5 fruit fly cellular contexts compared by ENCODE assay signal in the genomic region with DNA sequence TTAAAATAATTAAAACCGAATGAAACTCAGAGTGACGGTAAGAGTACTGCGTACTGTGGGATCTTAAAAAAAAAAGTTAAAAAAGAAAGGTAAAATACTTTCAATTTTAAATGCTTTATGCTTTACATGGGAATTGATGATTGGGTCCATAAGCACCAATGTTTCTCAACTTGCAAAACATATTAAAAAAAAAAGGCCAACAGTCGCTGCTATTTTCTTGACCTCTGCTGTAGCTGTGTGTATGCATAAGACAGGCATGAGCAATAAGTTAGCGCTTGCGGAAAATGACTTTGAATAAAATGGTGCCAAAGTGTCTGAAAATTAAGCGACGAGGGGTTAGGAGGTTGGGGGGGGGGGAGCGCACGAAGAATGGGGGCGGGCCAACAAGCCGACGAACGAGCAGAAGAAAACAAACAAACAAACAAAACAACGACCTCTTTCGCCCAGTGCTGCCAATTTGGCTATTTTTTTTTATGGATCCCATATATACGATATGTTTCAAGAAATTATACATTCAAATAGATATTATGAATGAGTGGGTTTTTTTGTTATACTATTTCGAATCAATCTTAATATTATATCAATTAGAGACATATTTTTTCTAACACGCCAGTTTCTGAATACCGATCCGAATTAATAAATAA.
TF ChIP-seq lines count a peak whose summit lies in the region.

No protein-coding gene starts in this region.

- TF ChIP-seq CTCF in whole organism, embryonic (GFP tag; optimal IDR thresholded peaks at IDR 0.05; lab: Kevin White, UChicago) = no peak

TF ChIP-seq in whole organism, adult, 20 proteins besides CTCF, POLR2A, EP300 and RAD21:
- TF ChIP-seq kay (GFP tag; lab: Kevin White, UChicago; ENCODE audit: borderline replicate concordance) (no peak), CG7045 (GFP tag; optimal IDR thresholded peaks at IDR 0.05; lab: Kevin White, UChicago) (no peak), CG12768 (GFP tag; optimal IDR thresholded peaks at IDR 0.05; lab: Kevin White, UChicago) (no peak), cnc (optimal IDR thresholded peaks at IDR 0.05; lab: Kevin White, UChicago) (no peak), CG33017 (tag; optimal IDR thresholded peaks at IDR 0.05; lab: Kevin White, UChicago) (no peak), toe (GFP tag; optimal IDR thresholded peaks at IDR 0.05; lab: Kevin White, UChicago) (no peak), bab1 (GFP tag; optimal IDR thresholded peaks at IDR 0.05; lab: Kevin White, UChicago) (peak; percentile 31), cic (GFP tag; optimal IDR thresholded peaks at IDR 0.05; lab: Kevin White, UChicago) (no peak)

TF ChIP-seq in whole organism, embryonic, 481 proteins besides CTCF, POLR2A, EP300 and RAD21 (continues in another document):
- TF ChIP-seq gem (tag; optimal IDR thresholded peaks at IDR 0.05; lab: Kevin White, UChicago) (no peak), CG16863 (GFP tag; optimal IDR thresholded peaks at IDR 0.05; lab: Kevin White, UChicago) (peak; percentile 27), Optix (GFP tag; IDR thresholded peaks at IDR 0.05; lab: Robert Waterston, UW) (0 out of 3 replicates have a peak, but pooled peaks have one; percentile 38), ssp (GFP tag; IDR thresholded peaks at IDR 0.05; lab: Robert Waterston, UW) (0 out of 2 replicates have a peak, but pooled peaks have one; percentile 28), Opbp (GFP tag; IDR thresholded peaks at IDR 0.05; lab: Robert Waterston, UW; ENCODE audit: partially characterized antibody) (no peak), dmrt11E (tag; optimal IDR thresholded peaks at IDR 0.05; lab: Kevin White, UChicago) (peak; percentile 33), dpn (GFP tag; optimal IDR thresholded peaks at IDR 0.05; lab: Kevin White, UChicago) (peak; percentile 33 to 56), stc (GFP tag; IDR thresholded peaks at IDR 0.05; lab: Robert Waterston, UW) (0 out of 2 replicates have a peak, but pooled peaks have one; percentile 44), CG9797 (GFP tag; optimal IDR thresholded peaks at IDR 0.05; lab: Kevin White, UChicago) (no peak), CG8359 (GFP tag; optimal IDR thresholded peaks at IDR 0.05; lab: Kevin White, UChicago; ENCODE audit: borderline replicate concordance) (no peak), CG1024 (GFP tag; IDR thresholded peaks at IDR 0.05; lab: Robert Waterston, UW) (peak; percentile 47; the same call in 1 of the 2 replicates), Nf-YA (GFP tag; IDR thresholded peaks at IDR 0.05; lab: Robert Waterston, UW) (0 out of 2 replicates have a peak, but pooled peaks have one; percentile 35), CG13287 (GFP tag; IDR thresholded peaks at IDR 0.05; lab: Robert Waterston, UW; ENCODE audit: partially characterized antibody) (no peak), CG15601 (tag; optimal IDR thresholded peaks at IDR 0.05; lab: Kevin White, UChicago) (no peak), PHDP (tag; optimal IDR thresholded peaks at IDR 0.05; lab: Kevin White, UChicago) (peak; percentile 31), toy (GFP tag; IDR thresholded peaks at IDR 0.05; lab: Robert Waterston, UW) (no peak), CG2712 (tag; optimal IDR thresholded peaks at IDR 0.05; lab: Kevin White, UChicago) (peak; percentile 18)

TF ChIP-seq in whole organism, prepupa, 60 proteins besides CTCF, POLR2A, EP300 and RAD21 (continues in another document):
- TF ChIP-seq CG9139 (GFP tag; optimal IDR thresholded peaks at IDR 0.05; lab: Kevin White, UChicago) (no peak), Blimp-1 (GFP tag; optimal IDR thresholded peaks at IDR 0.05; lab: Kevin White, UChicago) (no peak), CG32006 (GFP tag; optimal IDR thresholded peaks at IDR 0.05; lab: Kevin White, UChicago) (peak; percentile 67), CG1621 (tag; optimal IDR thresholded peaks at IDR 0.05; lab: Kevin White, UChicago) (peak; percentile 54), vri (GFP tag; optimal IDR thresholded peaks at IDR 0.05; lab: Kevin White, UChicago) (no peak), Hr38 (GFP tag; optimal IDR thresholded peaks at IDR 0.05; lab: Kevin White, UChicago) (no peak), CG10669 (GFP tag; optimal IDR thresholded peaks at IDR 0.05; lab: Kevin White, UChicago) (no peak), CG8119 (GFP tag; IDR thresholded peaks at IDR 0.05; lab: Robert Waterston, UW) (peak; percentile 68), CG6854 (GFP tag; optimal IDR thresholded peaks at IDR 0.05; lab: Kevin White, UChicago) (no peak), CG11762 (GFP tag; optimal IDR thresholded peaks at IDR 0.05; lab: Kevin White, UChicago; ENCODE audit: insufficient read depth) (peak; percentile 56), net (GFP tag; optimal IDR thresholded peaks at IDR 0.05; lab: Kevin White, UChicago) (peak; percentile 64), esn (GFP tag; optimal IDR thresholded peaks at IDR 0.05; lab: Kevin White, UChicago) (peak; percentile 77), Smox (GFP tag; optimal IDR thresholded peaks at IDR 0.05; lab: Kevin White, UChicago) (peak; percentile 61), CG34406 (GFP tag; optimal IDR thresholded peaks at IDR 0.05; lab: Kevin White, UChicago) (peak; percentile 76), Sox102F (GFP tag; optimal IDR thresholded peaks at IDR 0.05; lab: Kevin White, UChicago) (peak; percentile 77), salr (GFP tag; optimal IDR thresholded peaks at IDR 0.05; lab: Kevin White, UChicago) (peak in 1 of 2 experiments; percentile 55), CG15336 (GFP tag; IDR thresholded peaks at IDR 0.05; lab: Robert Waterston, UW) (peak; percentile 58), CG8632 (GFP tag; optimal IDR thresholded peaks at IDR 0.05; lab: Kevin White, UChicago) (peak; percentile 63), dac (GFP tag; optimal IDR thresholded peaks at IDR 0.05; lab: Kevin White, UChicago) (no peak)

TF ChIP-seq in whole organism, pupa, 21 proteins besides CTCF, POLR2A, EP300 and RAD21:
- TF ChIP-seq CG32121 (GFP tag; IDR thresholded peaks at IDR 0.05; lab: Robert Waterston, UW) (peak; percentile 76), CG15710 (tag; optimal IDR thresholded peaks at IDR 0.05; lab: Kevin White, UChicago) (peak; percentile 71), CG34367 (tag; optimal IDR thresholded peaks at IDR 0.05; lab: Kevin White, UChicago) (peak; percentile 59), Pif1A (GFP tag; optimal IDR thresholded peaks at IDR 0.05; lab: Kevin White, UChicago) (no peak), Ets98B (GFP tag; IDR thresholded peaks at IDR 0.05; lab: Robert Waterston, UW) (peak; percentile 74), CG10348 (GFP tag; IDR thresholded peaks at IDR 0.05; lab: Robert Waterston, UW) (no peak), Snoo (tag; optimal IDR thresholded peaks at IDR 0.05; lab: Kevin White, UChicago) (peak; percentile 65), CG4496 (GFP tag; IDR thresholded peaks at IDR 0.05; lab: Robert Waterston, UW) (peak; percentile 79; the same call in 2 of the 3 replicates), CG13204 (GFP tag; optimal IDR thresholded peaks at IDR 0.05; lab: Kevin White, UChicago) (peak; percentile 35), CG8159 (tag; optimal IDR thresholded peaks at IDR 0.05; lab: Kevin White, UChicago) (peak; percentile 81), D1 (tag; optimal IDR thresholded peaks at IDR 0.05; lab: Kevin White, UChicago) (no peak), CG8301 (tag; optimal IDR thresholded peaks at IDR 0.05; lab: Kevin White, UChicago) (peak; percentile 57), CG14655 (GFP tag; optimal IDR thresholded peaks at IDR 0.05; lab: Kevin White, UChicago) (no peak), CG17806 (tag; optimal IDR thresholded peaks at IDR 0.05; lab: Kevin White, UChicago) (peak; percentile 79), gl (tag; optimal IDR thresholded peaks at IDR 0.05; lab: Kevin White, UChicago) (peak; percentile 54), rn (GFP tag; IDR thresholded peaks at IDR 0.05; lab: Robert Waterston, UW) (peak; percentile 39; the same call in 1 of the 2 replicates), CG12605 (GFP tag; IDR thresholded peaks at IDR 0.05; lab: Robert Waterston, UW) (peak; percentile 74), CG9948 (tag; optimal IDR thresholded peaks at IDR 0.05; lab: Kevin White, UChicago) (peak; percentile 68), EcR (GFP tag; optimal IDR thresholded peaks at IDR 0.05; lab: Kevin White, UChicago) (no peak), fd96Ca (GFP tag; IDR thresholded peaks at IDR 0.05; lab: Robert Waterston, UW) (peak; percentile 75), Pif1B (GFP tag; optimal IDR thresholded peaks at IDR 0.05; lab: Kevin White, UChicago) (peak; percentile 78)
TF ChIP-seq in whole organism, pupa: peak in this region for 16.

TF ChIP-seq in whole organism, wandering third instar larva, 38 proteins besides CTCF, POLR2A, EP300 and RAD21:
- TF ChIP-seq h (GFP tag; optimal IDR thresholded peaks at IDR 0.05; lab: Kevin White, UChicago) = peak; percentile 62
- TF ChIP-seq ey (GFP tag; optimal IDR thresholded peaks at IDR 0.05; lab: Kevin White, UChicago) = peak; percentile 64
- TF ChIP-seq Myc (optimal IDR thresholded peaks at IDR 0.05; lab: Kevin White, UChicago) = peak; percentile 49
- peak; percentile 54 for TF ChIP-seq psq (GFP tag; optimal IDR thresholded peaks at IDR 0.05; lab: Kevin White, UChicago)
- no peak for TF ChIP-seq CG9705 (GFP tag; optimal IDR thresholded peaks at IDR 0.05; lab: Kevin White, UChicago)
- peak; percentile 67 for TF ChIP-seq rgr (GFP tag; optimal IDR thresholded peaks at IDR 0.05; lab: Kevin White, UChicago)
- no peak for TF ChIP-seq CrebA (GFP tag; optimal IDR thresholded peaks at IDR 0.05; lab: Kevin White, UChicago; ENCODE audit: borderline replicate concordance)
- TF ChIP-seq brk (GFP tag; optimal IDR thresholded peaks at IDR 0.05; lab: Kevin White, UChicago) = no peak
- peak; percentile 56 for TF ChIP-seq OdsH (GFP tag; optimal IDR thresholded peaks at IDR 0.05; lab: Kevin White, UChicago)
- no peak for TF ChIP-seq GATAd (GFP tag; optimal IDR thresholded peaks at IDR 0.05; lab: Kevin White, UChicago)
- TF ChIP-seq Vsx2 (GFP tag; optimal IDR thresholded peaks at IDR 0.05; lab: Kevin White, UChicago; ENCODE audit: partially characterized antibody) = no peak
- TF ChIP-seq dl (GFP tag; optimal IDR thresholded peaks at IDR 0.05; lab: Kevin White, UChicago; ENCODE audit: insufficient read depth in 1 of 2, partially characterized antibody in 2 of 2) = no peak
- peak; percentile 19 for TF ChIP-seq CG32264 (GFP tag; optimal IDR thresholded peaks at IDR 0.05; lab: Kevin White, UChicago)
- TF ChIP-seq HLH106 (tag; optimal IDR thresholded peaks at IDR 0.05; lab: Kevin White, UChicago) = peak; percentile 39
- TF ChIP-seq fru (GFP tag; optimal IDR thresholded peaks at IDR 0.05; lab: Kevin White, UChicago) = peak; percentile 72
- peak; percentile 64 for TF ChIP-seq br (GFP tag; optimal IDR thresholded peaks at IDR 0.05; lab: Kevin White, UChicago)
- TF ChIP-seq Dif (GFP tag; optimal IDR thresholded peaks at IDR 0.05; lab: Kevin White, UChicago; ENCODE audit: partially characterized antibody) = no peak
- peak; percentile 60 for TF ChIP-seq Sp1 (GFP tag; optimal IDR thresholded peaks at IDR 0.05; lab: Kevin White, UChicago)
- TF ChIP-seq Hr83 (GFP tag; optimal IDR thresholded peaks at IDR 0.05; lab: Kevin White, UChicago; ENCODE audit: poor library complexity, severe bottlenecking) = peak; percentile 57
- TF ChIP-seq foxo (GFP tag; optimal IDR thresholded peaks at IDR 0.05; lab: Kevin White, UChicago) = peak in 1 of 2 experiments; percentile 71
- peak; percentile 27 for TF ChIP-seq woc (GFP tag; optimal IDR thresholded peaks at IDR 0.05; lab: Kevin White, UChicago)
